Worm (Caenorhabditis elegans): Measurements from ENCODE around the gene ebax-1.

Gene ebax-1

DNA sequence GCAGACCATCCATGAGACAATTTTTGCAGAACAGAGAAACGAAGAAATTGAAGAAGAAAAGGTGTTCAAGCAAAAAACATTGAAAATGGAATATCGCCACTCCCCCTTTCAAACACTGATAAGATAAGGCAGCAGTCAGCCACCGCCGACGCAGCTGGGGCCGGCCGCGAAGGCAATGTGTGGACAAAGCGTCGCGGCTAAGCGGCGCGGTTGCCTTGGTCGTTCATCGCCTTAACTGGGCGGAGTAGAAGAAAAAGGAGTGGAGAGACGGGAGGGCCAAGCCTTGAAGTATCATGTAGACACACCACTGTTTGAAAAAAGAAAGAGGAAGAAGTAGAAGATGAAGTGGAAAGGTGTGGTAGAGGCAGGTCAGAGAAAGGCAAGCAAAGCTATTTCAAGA lies 44.2 kb downstream of the ebax-1 start (continued):
- TF ChIP-seq nhr-6 (tag; optimal IDR thresholded peaks at IDR 0.05): no peak
- TF ChIP-seq egl-43 (GFP tag; IDR thresholded peaks at IDR 0.05): peak; percentile 37; the same call in 1 of the 2 replicates
- TF ChIP-seq gei-8 (GFP tag; optimal IDR thresholded peaks at IDR 0.05): no peak
- TF ChIP-seq nhr-77 (tag; optimal IDR thresholded peaks at IDR 0.05): peak; percentile 8
- no peak for TF ChIP-seq ceh-82 (tag; optimal IDR thresholded peaks at IDR 0.05)
- TF ChIP-seq hlh-11 (tag; optimal IDR thresholded peaks at IDR 0.05): peak; percentile 84
- TF ChIP-seq dve-1 (tag; optimal IDR thresholded peaks at IDR 0.05; ENCODE audit: insufficient read depth): peak; percentile 61
- TF ChIP-seq vab-7 (GFP tag; IDR thresholded peaks at IDR 0.05): no peak
- 0 out of 2 replicates have a peak, but pooled peaks have one; percentile 50 for TF ChIP-seq D1046.2 (GFP tag; IDR thresholded peaks at IDR 0.05)
- peak; percentile 61 for TF ChIP-seq nhr-28 (tag; optimal IDR thresholded peaks at IDR 0.05)
- TF ChIP-seq Y5F2A.4 (GFP tag; optimal IDR thresholded peaks at IDR 0.05): no peak
- peak; percentile 59 for TF ChIP-seq dmd-6 (GFP tag; IDR thresholded peaks at IDR 0.05)
- no peak for TF ChIP-seq mxl-2 (GFP tag; conservative IDR thresholded peaks at IDR 0.05)
- no peak for TF ChIP-seq T20F7.1 (GFP tag; optimal IDR thresholded peaks at IDR 0.05)
- peak; percentile 83 for TF ChIP-seq set-16 (GFP tag; IDR thresholded peaks at IDR 0.05)
- TF ChIP-seq egl-27 (tag; optimal IDR thresholded peaks at IDR 0.05): no peak
- TF ChIP-seq ceh-62 (tag; optimal IDR thresholded peaks at IDR 0.05): no peak
- no peak for TF ChIP-seq lin-13 (GFP tag; optimal IDR thresholded peaks at IDR 0.05)
- TF ChIP-seq aha-1 (tag): peak; percentile 72
- no peak for TF ChIP-seq unc-62 (GFP tag; optimal IDR thresholded peaks at IDR 0.05 in 1 of 2)
- TF ChIP-seq unc-62 (tag; optimal IDR thresholded peaks at IDR 0.05): no peak
- TF ChIP-seq zip-11 (GFP tag; IDR thresholded peaks at IDR 0.05): no peak
- TF ChIP-seq arid-1 (GFP tag; conservative IDR thresholded peaks at IDR 0.05): no peak
- TF ChIP-seq daf-16 (GFP tag; optimal IDR thresholded peaks at IDR 0.05): no peak
- TF ChIP-seq daf-16 (tag; optimal IDR thresholded peaks at IDR 0.05): peak; percentile 55
- TF ChIP-seq skn-1 (tag; optimal IDR thresholded peaks at IDR 0.05): no peak
- TF ChIP-seq zfp-3 (GFP tag; conservative IDR thresholded peaks at IDR 0.05): no peak
- peak; percentile 14 for TF ChIP-seq nhr-102 (tag; optimal IDR thresholded peaks at IDR 0.05)
- TF ChIP-seq nhr-237 (tag; optimal IDR thresholded peaks at IDR 0.05): no peak
- TF ChIP-seq tra-1 (GFP tag; IDR thresholded peaks at IDR 0.05): 0 out of 2 replicates have a peak, but pooled peaks have one; percentile 28
- TF ChIP-seq ctbp-1 (GFP tag; IDR thresholded peaks at IDR 0.05): 0 out of 2 replicates have a peak, but pooled peaks have one; percentile 14

- TF ChIP-seq ZK546.5 (tag; optimal IDR thresholded peaks at IDR 0.05) (no peak), D1046.2 (GFP tag; IDR thresholded peaks at IDR 0.05) (no peak), mep-1 (tag; optimal IDR thresholded peaks at IDR 0.05) (no peak), mxl-2 (GFP tag; conservative IDR thresholded peaks at IDR 0.05) (no peak), unc-130 (GFP tag; optimal IDR thresholded peaks at IDR 0.05) (no peak), hlh-30 (tag; optimal IDR thresholded peaks at IDR 0.05; ENCODE audit: insufficient read depth) (peak; percentile 26), aly-2 (tag; optimal IDR thresholded peaks at IDR 0.05) (no peak), ctbp-1 (GFP tag; IDR thresholded peaks at IDR 0.05) (no peak), tag-97 (GFP tag; IDR thresholded peaks at IDR 0.05) (no peak), nhr-25 (tag; optimal IDR thresholded peaks at IDR 0.05; ENCODE audit: borderline replicate concordance, insufficient read depth) (no peak), daf-16 (GFP tag; optimal IDR thresholded peaks at IDR 0.05) (no peak), daf-16 (tag; optimal IDR thresholded peaks at IDR 0.05) (peak; percentile 85), hif-1 (tag; optimal IDR thresholded peaks at IDR 0.05) (no peak), ceh-20 (GFP tag; IDR thresholded peaks at IDR 0.05) (peak; percentile 21; the same call in 1 of the 2 replicates), attf-4 (tag; optimal IDR thresholded peaks at IDR 0.05) (no peak), pqm-1 (tag; optimal IDR thresholded peaks at IDR 0.05) (peak; percentile 18), T26A8.4 (GFP tag; IDR thresholded peaks at IDR 0.05) (no peak), lin-39 (tag; optimal IDR thresholded peaks at IDR 0.05) (no peak), lsy-2 (tag; optimal IDR thresholded peaks at IDR 0.05) (peak in 1 of 2 experiments; percentile 23), Y75B8A.6 (GFP tag; IDR thresholded peaks at IDR 0.05) (no peak), ceh-32 (tag; optimal IDR thresholded peaks at IDR 0.05; ENCODE audit: poor library complexity) (no peak), ZK337.2 (GFP tag; IDR thresholded peaks at IDR 0.05) (no peak), dmd-9 (GFP tag; IDR thresholded peaks at IDR 0.05) (no peak), spr-3 (GFP tag; optimal IDR thresholded peaks at IDR 0.05) (no peak), daf-19 (GFP tag; conservative IDR thresholded peaks at IDR 0.05) (no peak), mxl-3 (GFP tag; optimal IDR thresholded peaks at IDR 0.05) (peak; percentile 18), ceh-82 (tag; optimal IDR thresholded peaks at IDR 0.05) (no peak)
Observed at ce11 chrIV:10331882-10332281, 45.1 kb downstream of the ebax-1 start.

Measured in whole organism, L4 larva.